Fruit fly (Drosophila melanogaster): ENCODE results near the gene NijB.
A peak's percentile ranks its signal among the peaks of the same experiment; 100 is the strongest.

DNA sequence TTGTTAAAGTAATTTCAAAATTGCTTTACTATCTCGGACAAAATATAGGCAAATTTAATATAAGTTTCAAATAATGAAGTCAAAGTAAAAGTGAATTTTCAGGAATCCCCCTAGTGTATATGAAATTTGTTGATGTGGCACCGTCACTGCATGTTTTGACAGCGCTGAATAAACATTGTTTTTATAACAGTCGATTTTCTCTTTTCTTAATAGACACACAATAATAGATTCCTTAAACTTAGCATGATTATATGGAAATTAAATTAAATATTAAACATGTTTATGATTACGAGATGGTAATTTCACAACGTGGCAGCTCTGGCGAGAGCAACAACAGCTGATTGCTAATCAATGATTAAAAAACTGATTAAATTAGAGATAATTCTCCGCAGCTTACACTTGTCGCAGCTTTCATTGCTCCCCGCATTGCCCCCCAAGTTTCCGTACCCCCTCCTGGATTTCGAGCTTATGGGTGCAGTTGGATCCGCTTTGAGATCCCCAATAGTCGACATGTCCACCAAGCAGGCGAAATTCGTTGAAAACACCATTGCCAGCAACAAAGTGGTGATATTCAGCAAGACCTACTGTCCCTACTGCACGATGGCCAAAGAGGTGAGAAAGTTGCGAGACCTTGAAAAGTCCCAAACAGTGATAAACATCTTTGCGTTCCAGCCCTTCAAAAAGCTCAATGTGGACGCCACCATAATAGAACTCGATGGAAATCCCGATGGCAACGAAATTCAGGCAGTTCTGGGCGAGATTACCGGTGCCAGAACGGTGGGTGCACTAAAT, 23.0 kb upstream of the NijB start, which contains the start of gene Grx1:
- TF ChIP-seq bab1 (GFP tag; optimal IDR thresholded peaks at IDR 0.05) (peak; percentile 67), Crg-1 (GFP tag; optimal IDR thresholded peaks at IDR 0.05) (peak; percentile 53), CG1620 (GFP tag; optimal IDR thresholded peaks at IDR 0.05) (peak; percentile 46), tj (GFP tag; optimal IDR thresholded peaks at IDR 0.05) (peak; percentile 56)

Data from whole organism, adult.